Worm (Caenorhabditis elegans) whole organism, L4 larva: Measurements from ENCODE around the gene dnc-2.

Experiments used
- R02D3.7 ChIP-seq: fragments of 150-350 bp; sonication (generic microtip); optimal IDR thresholded peaks from 3 replicates; lab custom pipeline; 2014; ENCODE audit warnings: missing biosample characterization, missing genetic modification characterization
- T20F7.1 ChIP-seq: fragments of 200-800 bp; sonication (Bioruptor generic); optimal IDR thresholded peaks from 2 replicates; lab custom pipeline; 2018; ENCODE audit warnings: mild to moderate bottlenecking, missing genetic modification characterization, missing compliant biosample characterization
- fos-1 ChIP-seq: fragments of 150-350 bp; optimal IDR thresholded peaks from 2 replicates; lab custom pipeline; 2014; ENCODE audit warnings: missing biosample characterization, missing genetic modification characterization
- nhr-10 ChIP-seq: fragments of 150-350 bp; optimal IDR thresholded peaks from 2 replicates; lab custom pipeline; 2014; ENCODE audit warnings: missing biosample characterization, missing genetic modification characterization
- nhr-25 ChIP-seq: sonication (generic microtip); optimal IDR thresholded peaks from 2 replicates; lab custom pipeline; 2017; ENCODE audit warnings: missing genetic modification characterization, mild to moderate bottlenecking, missing compliant biosample characterization, antibody characterized with exemption, moderate library complexity, borderline replicate concordance; ENCODE audit not compliant: insufficient read depth

ce11 chrIII:5884007-5884406 lies 41.5 kb downstream of the dnc-2 start, which contains the start of gene C28H8.5:
- no peak for TF ChIP-seq nhr-25 (tag; lab: Kevin White, UChicago)
- TF ChIP-seq R02D3.7 (tag; lab: Kevin White, UChicago) = no peak
- no peak for TF ChIP-seq T20F7.1 (GFP tag; lab: Kevin White, UChicago)
- TF ChIP-seq fos-1 = no peak
- TF ChIP-seq nhr-10 (tag; lab: Kevin White, UChicago) = no peak
